Fruit fly (Drosophila melanogaster) whole organism, embryonic: ENCODE measurements around the gene CG32847.

Source experiments
- B-H2 ChIP-seq: fragments of 200-800 bp; sonication (Bioruptor generic); optimal IDR thresholded peaks from 2 replicates; lab custom pipeline; 2018; ENCODE audit warnings: missing biosample characterization, mild to moderate bottlenecking, missing genetic modification characterization
- BEAF-32 ChIP-seq: fragments of 200-800 bp; sonication (Bioruptor generic); optimal IDR thresholded peaks from 3 replicates; lab custom pipeline; 2017; ENCODE audit warnings: missing biosample characterization, missing genetic modification characterization, mild to moderate bottlenecking, moderate library complexity, missing genetic modification reagents
- CG10654 ChIP-seq: fragments of 200-800 bp; sonication (Bioruptor generic); optimal IDR thresholded peaks from 2 replicates; lab custom pipeline; 2016; ENCODE audit warnings: missing biosample characterization, missing genetic modification characterization
- CG10979 ChIP-seq: fragments of 200-800 bp; sonication (Bioruptor generic); optimal IDR thresholded peaks from 2 replicates; lab custom pipeline; 2018; ENCODE audit warnings: missing biosample characterization, mild to moderate bottlenecking, missing genetic modification characterization, moderate library complexity
- CG11696 ChIP-seq: fragments of 200-800 bp; sonication (Bioruptor generic); IDR thresholded peaks from 2 replicates; pipeline ENCODE4 v1.3.6; 2022; ENCODE audit warnings: missing biosample characterization, missing genetic modification characterization
- CG12659 ChIP-seq: fragments of 200-800 bp; sonication (Bioruptor generic); optimal IDR thresholded peaks from 3 replicates; lab custom pipeline; 2017; ENCODE audit warnings: mild to moderate bottlenecking, missing biosample characterization, missing genetic modification reagents, missing genetic modification characterization
- CG12769 ChIP-seq: fragments of 200-800 bp; sonication (Bioruptor generic); optimal IDR thresholded peaks from 2 replicates; lab custom pipeline; 2019; ENCODE audit warnings: missing biosample characterization, mild to moderate bottlenecking, missing genetic modification characterization, moderate library complexity
- CG14441 ChIP-seq: fragments of 200-800 bp; sonication (Bioruptor generic); IDR thresholded peaks from 2 replicates; pipeline ENCODE4 v1.3.6; 2022; ENCODE audit warnings: missing biosample characterization, missing genetic modification characterization
- CG15514 ChIP-seq: fragments of 200-800 bp; sonication (Bioruptor generic); optimal IDR thresholded peaks from 3 replicates; lab custom pipeline; 2017; ENCODE audit warnings: missing biosample characterization, missing genetic modification characterization, mild to moderate bottlenecking, moderate library complexity, missing genetic modification reagents
- CG1603 ChIP-seq: fragments of 200-800 bp; sonication (Bioruptor generic); optimal IDR thresholded peaks from 2 replicates; lab custom pipeline; 2019; ENCODE audit warnings: missing biosample characterization, mild to moderate bottlenecking, missing genetic modification characterization, moderate library complexity
- CG17829 ChIP-seq: fragments of 200-800 bp; optimal IDR thresholded peaks from 2 replicates; lab custom pipeline; 2019; ENCODE audit warnings: missing biosample characterization, mild to moderate bottlenecking, missing genetic modification characterization, moderate library complexity
- CG18262 ChIP-seq: fragments of 200-800 bp; optimal IDR thresholded peaks from 3 replicates; lab custom pipeline; 2019; ENCODE audit warnings: missing biosample characterization, mild to moderate bottlenecking, missing genetic modification characterization, moderate library complexity
- CG31441 ChIP-seq: fragments of 200-800 bp; sonication (Bioruptor generic); IDR thresholded peaks from 2 replicates; pipeline ENCODE4 v1.3.6; 2022; ENCODE audit warnings: missing biosample characterization, missing genetic modification characterization
- CG3281 ChIP-seq: fragments of 200-800 bp; sonication (Bioruptor generic); optimal IDR thresholded peaks from 3 replicates; lab custom pipeline; 2017; ENCODE audit warnings: missing biosample characterization, mild to moderate bottlenecking, missing genetic modification characterization
- CG34224 ChIP-seq: fragments of 200-800 bp; sonication (Bioruptor generic); IDR thresholded peaks from 3 replicates; pipeline ENCODE4 v1.3.6; 2022; ENCODE audit warnings: missing biosample characterization, missing genetic modification characterization; ENCODE audit not compliant: partially characterized antibody
- CG6813 ChIP-seq: fragments of 200-800 bp; sonication (Bioruptor generic); optimal IDR thresholded peaks from 2 replicates; lab custom pipeline; 2017; ENCODE audit warnings: missing biosample characterization, missing genetic modification characterization, mild to moderate bottlenecking, moderate library complexity, missing genetic modification reagents
- CG7786 ChIP-seq: fragments of 200-800 bp; sonication (Bioruptor generic); optimal IDR thresholded peaks from 2 replicates; lab custom pipeline; 2016; ENCODE audit warnings: missing biosample characterization, missing genetic modification characterization
- CG7987 ChIP-seq: fragments of 200-800 bp; sonication (Bioruptor generic); optimal IDR thresholded peaks from 2 replicates; lab custom pipeline; 2018; ENCODE audit warnings: missing biosample characterization, mild to moderate bottlenecking, missing genetic modification characterization, moderate library complexity
- D19A ChIP-seq: fragments of 200-800 bp; optimal IDR thresholded peaks from 3 replicates; lab custom pipeline; 2019; ENCODE audit warnings: missing biosample characterization, mild to moderate bottlenecking, missing genetic modification characterization, moderate library complexity
- D19B ChIP-seq: fragments of 200-800 bp; sonication (Bioruptor generic); optimal IDR thresholded peaks from 2 replicates; lab custom pipeline; 2017; ENCODE audit warnings: missing biosample characterization, mild to moderate bottlenecking, missing genetic modification characterization
- Dek ChIP-seq: fragments of 200-800 bp; sonication (Bioruptor generic); optimal IDR thresholded peaks from 3 replicates; lab custom pipeline; 2019; ENCODE audit warnings: missing biosample characterization, mild to moderate bottlenecking, missing genetic modification characterization, moderate library complexity
- Dp ChIP-seq: fragments of 200-800 bp; sonication (Bioruptor generic); optimal IDR thresholded peaks from 2 replicates; lab custom pipeline; 2018; ENCODE audit warnings: missing biosample characterization, mild to moderate bottlenecking, missing genetic modification characterization, moderate library complexity
- Gsc ChIP-seq: fragments of 200-800 bp; sonication (Bioruptor generic); IDR thresholded peaks from 2 replicates; pipeline ENCODE4 v1.3.6; 2022; ENCODE audit warnings: missing biosample characterization, missing genetic modification characterization
- HHEX ChIP-seq: fragments of 200-800 bp; sonication (Bioruptor generic); optimal IDR thresholded peaks from 3 replicates; lab custom pipeline; 2017; ENCODE audit warnings: missing biosample characterization, mild to moderate bottlenecking, missing genetic modification characterization, missing genetic modification reagents
- HLH4C ChIP-seq: fragments of 200-800 bp; sonication (Bioruptor generic); IDR thresholded peaks from 3 replicates; pipeline ENCODE4 v1.3.6; 2022; ENCODE audit warnings: missing biosample characterization, missing genetic modification characterization; ENCODE audit not compliant: partially characterized antibody
- Hsf ChIP-seq: fragments of 200-800 bp; sonication (Bioruptor generic); optimal IDR thresholded peaks from 3 replicates; lab custom pipeline; 2016; ENCODE audit warnings: missing biosample characterization, missing genetic modification characterization
- MESR4 ChIP-seq: fragments of 200-800 bp; sonication (Bioruptor generic); optimal IDR thresholded peaks from 2 replicates; lab custom pipeline; 2018; ENCODE audit warnings: missing biosample characterization, mild to moderate bottlenecking, missing genetic modification characterization, moderate library complexity
- Med ChIP-seq: fragments of 200-800 bp; sonication (Bioruptor generic); peaks from one replicate; lab custom pipeline; 2016; ENCODE audit warnings: missing biosample characterization, missing genetic modification characterization, mild to moderate bottlenecking, inconsistent platforms, moderate library complexity
- Meics ChIP-seq: fragments of 200-800 bp; sonication (Bioruptor generic); optimal IDR thresholded peaks from 2 replicates; lab custom pipeline; 2017; ENCODE audit warnings: missing biosample characterization, mild to moderate bottlenecking, missing genetic modification characterization
- NfI ChIP-seq: fragments of 200-800 bp; sonication (Bioruptor generic); optimal IDR thresholded peaks from 3 replicates; lab custom pipeline; 2018; ENCODE audit warnings: missing biosample characterization, mild to moderate bottlenecking, missing genetic modification characterization, moderate library complexity
- PHDP ChIP-seq: fragments of 200-800 bp; sonication (Bioruptor generic); optimal IDR thresholded peaks from 3 replicates; lab custom pipeline; 2018; ENCODE audit warnings: missing biosample characterization, mild to moderate bottlenecking, missing genetic modification characterization, moderate library complexity
- Ssrp ChIP-seq: fragments of 200-800 bp; sonication (Bioruptor generic); optimal IDR thresholded peaks from 2 replicates; lab custom pipeline; 2018; ENCODE audit warnings: missing biosample characterization, mild to moderate bottlenecking, missing genetic modification characterization, moderate library complexity
- Tbp ChIP-seq: fragments of >200 bp; optimal IDR thresholded peaks from 2 replicates; lab custom pipeline; 2018; ENCODE audit warnings: missing biosample characterization, missing genetic modification characterization
- Xrp1 ChIP-seq: fragments of 200-800 bp; sonication (Bioruptor generic); IDR thresholded peaks from 2 replicates; pipeline ENCODE4 v1.3.6; 2022; ENCODE audit warnings: missing biosample characterization, missing genetic modification characterization
- amos ChIP-seq: fragments of 200-800 bp; sonication (Bioruptor generic); IDR thresholded peaks from 2 replicates; pipeline ENCODE4 v1.3.6; 2022; ENCODE audit warnings: missing biosample characterization, missing genetic modification characterization; ENCODE audit not compliant: partially characterized antibody
- crp ChIP-seq, 2 experiments: fragments of 200-800 bp; sonication (Bioruptor generic); optimal IDR thresholded peaks; 2 replicates in 1 of 2; 3 replicates in 1 of 2; lab custom pipeline; 2017; ENCODE audit warnings: missing biosample characterization in 2 of 2, missing genetic modification characterization in 2 of 2, mild to moderate bottlenecking in 1 of 2, moderate library complexity in 1 of 2
- cwo ChIP-seq: fragments of 200-800 bp; sonication (Bioruptor generic); optimal IDR thresholded peaks from 3 replicates; lab custom pipeline; 2017; ENCODE audit warnings: missing biosample characterization, missing genetic modification characterization, mild to moderate bottlenecking, moderate library complexity, missing genetic modification reagents
- dati ChIP-seq: fragments of 200-800 bp; sonication (Bioruptor generic); IDR thresholded peaks from 2 replicates; pipeline ENCODE4 v1.3.6; 2022; ENCODE audit warnings: missing biosample characterization, missing genetic modification characterization
- dpn ChIP-seq, 2 experiments: fragments of 200-800 bp; sonication (Bioruptor generic); optimal IDR thresholded peaks; 3 replicates each; lab custom pipeline; 2016; ENCODE audit warnings: missing biosample characterization in 2 of 2, missing genetic modification characterization in 2 of 2
- emc ChIP-seq: fragments of 200-800 bp; sonication (Bioruptor generic); optimal IDR thresholded peaks from 2 replicates; lab custom pipeline; 2016; ENCODE audit warnings: missing biosample characterization, missing genetic modification characterization
- gsb-n ChIP-seq: fragments of 200-800 bp; sonication (Bioruptor generic); optimal IDR thresholded peaks from 3 replicates; lab custom pipeline; 2018; ENCODE audit warnings: missing biosample characterization, mild to moderate bottlenecking, missing genetic modification characterization
- h ChIP-seq: fragments of >200 bp; optimal IDR thresholded peaks from 2 replicates; lab custom pipeline; 2017
- ham ChIP-seq: fragments of 200-800 bp; sonication (Bioruptor generic); IDR thresholded peaks from 2 replicates; pipeline ENCODE4 v1.3.6; 2022; ENCODE audit warnings: missing biosample characterization, missing genetic modification characterization
- nau ChIP-seq: fragments of 200-800 bp; sonication (Bioruptor generic); optimal IDR thresholded peaks from 3 replicates; lab custom pipeline; 2017; ENCODE audit warnings: missing biosample characterization, mild to moderate bottlenecking, missing genetic modification characterization, missing genetic modification reagents
- nmo ChIP-seq: fragments of 200-800 bp; sonication (Bioruptor generic); optimal IDR thresholded peaks from 2 replicates; lab custom pipeline; 2018; ENCODE audit warnings: missing biosample characterization, mild to moderate bottlenecking, missing genetic modification characterization, moderate library complexity
- onecut ChIP-seq: fragments of 200-800 bp; sonication (Bioruptor generic); IDR thresholded peaks from 2 replicates; pipeline ENCODE4 v1.3.6; 2022; ENCODE audit warnings: missing biosample characterization, missing genetic modification characterization
- peb ChIP-seq: fragments of 200-800 bp; sonication (Bioruptor generic); IDR thresholded peaks from 2 replicates; pipeline ENCODE4 v1.3.6; 2022; ENCODE audit warnings: missing biosample characterization, missing genetic modification characterization
- sens ChIP-seq: fragments of 200-800 bp; sonication (Bioruptor generic); peaks from one replicate; lab custom pipeline; 2016; ENCODE audit warnings: missing biosample characterization, missing genetic modification characterization
- tap ChIP-seq: fragments of 200-800 bp; optimal IDR thresholded peaks from 3 replicates; lab custom pipeline; 2019; ENCODE audit warnings: missing biosample characterization, mild to moderate bottlenecking, missing genetic modification characterization, moderate library complexity
- zen ChIP-seq: fragments of 200-800 bp; sonication (Bioruptor generic); optimal IDR thresholded peaks from 3 replicates; lab custom pipeline; 2018; ENCODE audit warnings: missing biosample characterization, mild to moderate bottlenecking, missing genetic modification characterization, moderate library complexity

The CG32847 gene

DNA sequence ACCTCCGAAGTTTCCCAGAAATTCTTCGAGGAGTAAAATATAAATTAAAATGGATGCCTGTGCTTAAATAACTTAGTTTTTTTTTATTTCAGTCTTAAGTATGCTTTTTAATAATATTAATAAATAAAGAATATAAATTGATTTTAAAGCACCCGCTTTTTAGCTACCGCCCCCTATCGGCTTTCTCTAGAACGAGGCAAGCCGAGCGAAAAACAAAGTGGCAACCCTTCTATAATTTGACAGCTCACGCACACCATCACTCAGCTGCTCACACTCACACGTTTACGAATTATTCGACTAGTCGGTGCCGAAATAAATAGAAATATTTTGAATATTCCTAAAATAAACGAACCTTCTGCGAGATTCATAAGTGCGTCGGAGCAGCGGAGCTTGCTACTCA lies 40.2 kb downstream of the CG32847 start, which contains the start of gene CG6878 (continued):
- TF ChIP-seq CG17829 (tag; lab: Kevin White, UChicago) (peak; percentile 38), CG6813 (GFP tag; lab: Kevin White, UChicago) (peak; percentile 30), Dp (GFP tag; lab: Kevin White, UChicago) (peak; percentile 95), Gsc (no peak), ham (GFP tag; lab: Robert Waterston, UW) (no peak), nau (no peak), tap (peak; percentile 32), gsb-n (peak; percentile 30), nmo (peak; percentile 43), CG10979 (tag; lab: Kevin White, UChicago) (peak; percentile 8), onecut (GFP tag; lab: Robert Waterston, UW) (peak; percentile 42; the same call in 1 of the 2 replicates), PHDP (tag; lab: Kevin White, UChicago) (peak; percentile 42), sens (GFP tag; lab: Kevin White, UChicago) (peak; percentile 56), Med (GFP tag; lab: Kevin White, UChicago) (peak; percentile 84), Tbp (GFP tag; lab: Kevin White, UChicago) (no peak), peb (GFP tag; lab: Robert Waterston, UW) (no peak), crp (GFP tag; optimal IDR thresholded peaks at IDR 0.05; lab: Kevin White, UChicago) (peak in 1 of 2 experiments; percentile 76), emc (GFP tag; lab: Kevin White, UChicago) (no peak), D19B (GFP tag; lab: Kevin White, UChicago) (no peak), Dek (tag; lab: Kevin White, UChicago) (peak; percentile 39), dati (no peak), cwo (GFP tag; lab: Kevin White, UChicago) (no peak), h (no peak), CG15514 (GFP tag; lab: Kevin White, UChicago) (peak; percentile 67), CG14441 (GFP tag; lab: Robert Waterston, UW) (no peak), CG3281 (GFP tag; lab: Kevin White, UChicago) (no peak), Ssrp (tag; lab: Kevin White, UChicago) (no peak), amos (GFP tag; lab: Robert Waterston, UW) (peak; percentile 47; the same call in 1 of the 2 replicates), CG18262 (peak; percentile 21), CG31441 (GFP tag; lab: Robert Waterston, UW) (no peak; the same call in 1 of the 2 replicates), BEAF-32 (GFP tag; lab: Kevin White, UChicago) (peak; percentile 43), MESR4 (GFP tag; lab: Kevin White, UChicago) (peak; percentile 79), CG12769 (tag; lab: Kevin White, UChicago) (no peak), CG7987 (peak; percentile 56), Hsf (GFP tag; lab: Kevin White, UChicago) (peak; percentile 2), D19A (tag; lab: Kevin White, UChicago) (peak; percentile 55), Meics (GFP tag; lab: Kevin White, UChicago) (peak; percentile 36), CG12659 (GFP tag; lab: Kevin White, UChicago) (peak; percentile 63), Xrp1 (GFP tag; lab: Robert Waterston, UW) (0 out of 2 replicates have a peak, but pooled peaks have one; percentile 8), CG1603 (tag; lab: Kevin White, UChicago) (peak; percentile 61), CG7786 (GFP tag; lab: Kevin White, UChicago) (no peak), CG11696 (GFP tag; lab: Robert Waterston, UW) (no peak), CG10654 (peak; percentile 8), dpn (GFP tag; optimal IDR thresholded peaks at IDR 0.05; lab: Kevin White, UChicago) (peak in 1 of 2 experiments; percentile 16), HLH4C (GFP tag; lab: Robert Waterston, UW) (peak; percentile 18; the same call in 1 of the 3 replicates), B-H2 (GFP tag; lab: Kevin White, UChicago) (peak; percentile 52), NfI (GFP tag; lab: Kevin White, UChicago) (peak; percentile 60), CG34224 (GFP tag; lab: Robert Waterston, UW) (0 out of 3 replicates have a peak, but pooled peaks have one; percentile 29), HHEX (GFP tag; lab: Kevin White, UChicago) (no peak), zen (tag; lab: Kevin White, UChicago) (peak; percentile 4)
